Worm (Caenorhabditis elegans) whole organism, midembryonic: ENCODE data around the gene F28A10.1.
"Not testable (repeated sequence)": the region's sequence is repeated elsewhere in the genome, so short reads cannot be mapped to it uniquely, and the experiment has no call there.

Experiments
- T22C8.4 ChIP-seq: fragments of 200-800 bp; sonication (Bioruptor generic); IDR thresholded peaks from 2 replicates; pipeline ENCODE4 v1.3.6; 2022; ENCODE audit warnings: missing genetic modification characterization, missing compliant biosample characterization
- cog-1 ChIP-seq: sonication (generic microtip); optimal IDR thresholded peaks from 2 replicates; lab custom pipeline; 2016; ENCODE audit warnings: missing genetic modification characterization, missing compliant biosample characterization
- flt-1 ChIP-seq: fragments of 200-800 bp; sonication (Bioruptor generic); IDR thresholded peaks from 2 replicates; pipeline ENCODE4 v1.3.6; 2022; ENCODE audit warnings: missing genetic modification characterization, missing compliant biosample characterization
- klf-2 ChIP-seq: fragments of 200-800 bp; sonication (Bioruptor generic); conservative IDR thresholded peaks from 2 replicates; pipeline ENCODE4 v1.3.6; 2022; ENCODE audit warnings: missing genetic modification reagents, missing genetic modification characterization, missing compliant biosample characterization
- med-1 ChIP-seq: sonication (generic microtip); optimal IDR thresholded peaks from 2 replicates; lab custom pipeline; 2017; ENCODE audit warnings: missing genetic modification characterization, mild to moderate bottlenecking, missing compliant biosample characterization, antibody characterized with exemption, missing genetic modification reagents; ENCODE audit not compliant: insufficient read depth
- ref-1 ChIP-seq: fragments of 200-800 bp; sonication (Bioruptor generic); conservative IDR thresholded peaks from 2 replicates; pipeline ENCODE4 v1.3.6; 2022; ENCODE audit warnings: missing genetic modification reagents, missing genetic modification characterization, missing compliant biosample characterization
- tab-1 ChIP-seq: fragments of 200-800 bp; sonication (Bioruptor generic); IDR thresholded peaks from 2 replicates; pipeline ENCODE4 v1.3.6; 2022; ENCODE audit warnings: missing genetic modification characterization, missing compliant biosample characterization
- ztf-23 ChIP-seq: fragments of 200-800 bp; sonication (Bioruptor generic); IDR thresholded peaks from 2 replicates; pipeline ENCODE4 v1.3.6; 2022; ENCODE audit warnings: missing genetic modification reagents, missing genetic modification characterization, missing compliant biosample characterization
- ztf-29 ChIP-seq: fragments of 200-800 bp; sonication (Bioruptor generic); IDR thresholded peaks from 2 replicates; pipeline ENCODE4 v1.3.6; 2022; ENCODE audit warnings: missing genetic modification reagents, missing genetic modification characterization, missing compliant biosample characterization

The F28A10.1 gene

DNA sequence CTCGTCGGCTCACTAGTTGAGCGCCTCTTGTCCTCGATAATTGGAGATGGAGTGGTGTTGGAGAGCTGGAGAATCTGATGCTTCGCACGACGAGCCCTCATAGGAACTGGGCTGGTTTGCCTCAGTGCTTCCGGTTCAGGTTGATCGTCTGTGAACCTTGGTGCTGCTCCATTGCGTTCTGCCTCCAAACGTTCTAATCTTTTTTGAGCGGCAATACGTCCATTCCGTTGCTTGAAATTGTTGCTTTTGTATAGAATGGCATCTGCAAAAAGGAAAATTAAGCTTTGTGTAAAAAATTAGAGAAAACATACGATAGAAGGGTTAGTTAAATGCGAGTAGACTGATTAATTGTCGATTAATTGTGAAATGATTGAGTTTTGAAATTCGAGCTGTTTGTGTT is 12.7 kb upstream of the F28A10.1 start, which contains the start of gene F46F5.5:
F46F5.5 (minus strand) TSS at position 101 of the 400 bp plus-strand sequence.
- TF ChIP-seq ztf-23 (GFP tag; lab: Robert Waterston, UW) (no peak), T22C8.4 (GFP tag; lab: Robert Waterston, UW) (no peak), ref-1 (GFP tag; lab: Robert Waterston, UW) (no peak), tab-1 (no peak), flt-1 (GFP tag; lab: Robert Waterston, UW) (no peak), cog-1 (no peak), ztf-29 (no peak), med-1 (no peak), klf-2 (GFP tag; lab: Robert Waterston, UW) (no peak)

DNA sequence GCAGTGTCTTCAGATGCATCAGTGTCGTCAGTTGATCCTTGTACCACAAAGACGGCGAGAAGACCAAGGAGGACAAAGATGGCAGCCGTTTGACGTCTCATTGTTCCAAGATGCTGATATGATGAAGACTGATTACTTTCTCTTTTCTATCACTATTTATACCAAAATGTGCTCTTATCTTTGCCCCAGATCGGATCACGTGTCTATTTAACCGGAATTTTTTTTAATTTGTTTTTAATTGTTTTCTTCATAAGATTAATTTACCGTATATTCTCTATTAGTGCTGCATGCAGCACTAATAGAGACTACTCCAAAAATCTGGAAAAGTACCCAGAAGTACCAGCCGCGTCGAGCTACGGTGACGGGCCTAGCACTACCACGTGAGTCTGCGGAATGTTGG is 10.9 kb upstream of the F28A10.1 start, which contains the start of gene msrp-3:
msrp-3 (minus strand) TSS at position 101 of the 400 bp plus-strand sequence.
- no peak for TF ChIP-seq cog-1

ce11 chrII:820519-820918 is 5.1 kb upstream of the F28A10.1 start, which contains the start of gene F46F5.7:
F46F5.7 (minus strand) TSS chrII:820619.
- no peak for TF ChIP-seq flt-1 (GFP tag; lab: Robert Waterston, UW)
- TF ChIP-seq med-1 = no peak
- TF ChIP-seq T22C8.4 (GFP tag; lab: Robert Waterston, UW) = no peak
- TF ChIP-seq klf-2 (GFP tag; lab: Robert Waterston, UW) = no peak
- TF ChIP-seq cog-1 = no peak

ce11 chrII:821514-821913 is 4.1 kb upstream of the F28A10.1 start, which contains the start of gene F46F5.8:
F46F5.8 (minus strand) TSS chrII:821614.
- no peak for TF ChIP-seq cog-1
- no peak for TF ChIP-seq flt-1 (GFP tag; lab: Robert Waterston, UW)
- TF ChIP-seq med-1 = no peak
- no peak for TF ChIP-seq klf-2 (GFP tag; lab: Robert Waterston, UW)
- TF ChIP-seq tab-1 = no peak
- TF ChIP-seq ref-1 (GFP tag; lab: Robert Waterston, UW) = no peak
- TF ChIP-seq ztf-23 (GFP tag; lab: Robert Waterston, UW) = no peak
- TF ChIP-seq T22C8.4 (GFP tag; lab: Robert Waterston, UW) = no peak
- TF ChIP-seq ztf-29 = no peak

DNA sequence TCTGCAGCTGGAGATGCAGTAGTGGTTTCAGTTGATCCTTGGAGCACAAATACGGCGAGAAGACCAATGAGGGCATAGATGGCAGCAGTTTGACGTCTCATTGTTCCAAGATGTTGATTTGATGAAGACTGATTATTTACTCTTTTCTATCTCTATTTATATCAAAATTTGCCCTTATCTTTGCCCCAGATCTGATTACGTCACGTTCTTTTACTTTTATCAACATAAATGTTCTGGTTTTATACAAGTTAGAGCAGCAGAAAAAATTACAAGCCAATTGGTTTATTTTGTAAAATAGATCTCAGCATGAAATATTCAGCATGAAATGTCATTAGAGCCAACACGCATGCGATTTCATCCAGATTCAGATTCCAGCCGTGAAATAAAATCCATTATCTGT is 2.9 kb upstream of the F28A10.1 start, which contains the start of gene msrp-4:
msrp-4 (minus strand) TSS at position 101 of the 400 bp plus-strand sequence.
- TF ChIP-seq ref-1 (GFP tag; lab: Robert Waterston, UW); med-1; cog-1: not testable (repeated sequence)

- TF ChIP-seq cog-1 = no peak
- no peak for TF ChIP-seq ztf-29
- TF ChIP-seq ztf-23 (GFP tag; lab: Robert Waterston, UW) = no peak
- TF ChIP-seq flt-1 (GFP tag; lab: Robert Waterston, UW) = no peak
- no peak for TF ChIP-seq klf-2 (GFP tag; lab: Robert Waterston, UW)
- no peak for TF ChIP-seq med-1
- no peak for TF ChIP-seq T22C8.4 (GFP tag; lab: Robert Waterston, UW)
- TF ChIP-seq tab-1 = no peak
- TF ChIP-seq ref-1 (GFP tag; lab: Robert Waterston, UW) = no peak
Measured at ce11 chrII:823529-823928, 2.1 kb upstream of the F28A10.1 start, which contains the start of gene F46F5.10. F46F5.10 (plus strand) TSS chrII:823829.

- no peak for TF ChIP-seq T22C8.4 (GFP tag; lab: Robert Waterston, UW)
- no peak for TF ChIP-seq klf-2 (GFP tag; lab: Robert Waterston, UW)
- no peak for TF ChIP-seq ztf-29
- no peak for TF ChIP-seq med-1
Measured at ce11 chrII:838414-838813, 12.8 kb downstream of the F28A10.1 start, which contains the start of gene F28A10.8. F28A10.8 (minus strand) TSS chrII:838514.

ce11 chrII:840131-840530 is 14.5 kb downstream of the F28A10.1 start, which contains the start of gene clc-33:
clc-33 (plus strand) TSS chrII:840431.
- TF ChIP-seq ztf-23 (GFP tag; lab: Robert Waterston, UW) (no peak), ref-1 (GFP tag; lab: Robert Waterston, UW) (no peak), tab-1 (no peak), cog-1 (no peak), flt-1 (GFP tag; lab: Robert Waterston, UW) (no peak), med-1 (no peak), ztf-29 (no peak), T22C8.4 (GFP tag; lab: Robert Waterston, UW) (no peak), klf-2 (GFP tag; lab: Robert Waterston, UW) (no peak)

DNA sequence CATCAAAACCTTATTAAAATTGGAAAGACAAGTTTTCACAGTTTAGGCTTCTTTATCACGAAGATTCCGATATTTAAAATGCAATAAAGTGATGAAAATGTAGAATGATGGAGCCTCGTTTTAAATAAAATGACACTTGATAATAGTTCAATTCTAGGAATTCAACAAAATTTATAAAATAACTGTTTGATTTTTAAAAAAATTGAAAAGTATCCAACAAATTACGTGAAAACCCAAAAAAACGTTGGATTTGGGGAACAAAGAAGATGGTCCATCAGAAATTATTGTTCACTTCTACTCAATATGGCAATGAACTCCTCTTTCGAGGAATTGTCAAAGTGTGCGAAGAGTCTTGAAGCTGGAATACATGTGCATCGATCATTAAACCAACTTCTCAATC is 18.4 kb downstream of the F28A10.1 start, which contains the start of gene F28A10.4:
F28A10.4 (plus strand) TSS at position 301 of the 400 bp plus-strand sequence.
- TF ChIP-seq ref-1 (GFP tag; lab: Robert Waterston, UW) = no peak

- TF ChIP-seq cog-1 = no peak
Measured at ce11 chrII:845618-846017, 20.0 kb downstream of the F28A10.1 start, which contains the start of gene F28A10.7. F28A10.7 (minus strand) TSS chrII:845718.

- no peak for TF ChIP-seq ref-1 (GFP tag; lab: Robert Waterston, UW)
Measured at ce11 chrII:848519-848918, 22.9 kb downstream of the F28A10.1 start, which contains the start of the genes acdh-9 and F28A10.13. acdh-9 (minus strand) TSS chrII:848603. F28A10.13 (plus strand) TSS chrII:848812.

ce11 chrII:850567-850966 is 24.9 kb downstream of the F28A10.1 start, which contains the start of gene F28A10.5:
F28A10.5 (minus strand) TSS chrII:850667.
- TF ChIP-seq flt-1 (GFP tag; lab: Robert Waterston, UW); T22C8.4 (GFP tag; lab: Robert Waterston, UW); med-1: not testable (repeated sequence)
